Fruit fly (Drosophila melanogaster): ENCODE results near the gene PVRAP.

Gene PVRAP

dm6 chr3L:5966850-5967418 is 30.1 kb upstream of the PVRAP start:
- TF ChIP-seq stwl (tag; optimal IDR thresholded peaks at IDR 0.05): peak; percentile 38
- peak; percentile 76 for TF ChIP-seq CTCF (GFP tag; optimal IDR thresholded peaks at IDR 0.05)
- no peak for TF ChIP-seq CG16779 (GFP tag; IDR thresholded peaks at IDR 0.05)
- no peak for TF ChIP-seq Dll (GFP tag; IDR thresholded peaks at IDR 0.05; ENCODE audit: partially characterized antibody)
- peak; percentile 15; the same call in 1 of the 2 replicates for TF ChIP-seq amos (GFP tag; IDR thresholded peaks at IDR 0.05; ENCODE audit: partially characterized antibody)
- TF ChIP-seq CG7963 (GFP tag; IDR thresholded peaks at IDR 0.05; ENCODE audit: partially characterized antibody): no peak
- TF ChIP-seq CG11504 (tag; optimal IDR thresholded peaks at IDR 0.05): peak; percentile 99
- peak; percentile 30 for TF ChIP-seq sens (GFP tag)
- no peak for TF ChIP-seq Asciz (GFP tag; optimal IDR thresholded peaks at IDR 0.05)
- no peak for TF ChIP-seq D19B (GFP tag; optimal IDR thresholded peaks at IDR 0.05)
- TF ChIP-seq salm (tag; optimal IDR thresholded peaks at IDR 0.05): no peak
- no peak for TF ChIP-seq CG18764 (GFP tag; optimal IDR thresholded peaks at IDR 0.05)
- TF ChIP-seq D (optimal IDR thresholded peaks at IDR 0.05): peak; percentile 6
- TF ChIP-seq D (GFP tag; optimal IDR thresholded peaks at IDR 0.05): no peak
- TF ChIP-seq CG11456 (GFP tag; IDR thresholded peaks at IDR 0.05): no peak
- TF ChIP-seq CG34376 (GFP tag; optimal IDR thresholded peaks at IDR 0.05): no peak
- TF ChIP-seq toy (GFP tag; IDR thresholded peaks at IDR 0.05): no peak
- TF ChIP-seq CG14014 (GFP tag; IDR thresholded peaks at IDR 0.05): no peak
- TF ChIP-seq Stat92E (GFP tag; optimal IDR thresholded peaks at IDR 0.05): peak in 1 of 3 experiments; percentile 6
- no peak for TF ChIP-seq H15 (GFP tag; IDR thresholded peaks at IDR 0.05)
- peak; percentile 6 for TF ChIP-seq CG2712 (tag; optimal IDR thresholded peaks at IDR 0.05)
- no peak for TF ChIP-seq inv (GFP tag; IDR thresholded peaks at IDR 0.05; ENCODE audit: partially characterized antibody)
- TF ChIP-seq Mes4 (GFP tag; optimal IDR thresholded peaks at IDR 0.05): no peak
- TF ChIP-seq CG10147 (GFP tag; optimal IDR thresholded peaks at IDR 0.05): no peak
- peak; percentile 34; the same call in 1 of the 2 replicates for TF ChIP-seq Bgb (GFP tag; IDR thresholded peaks at IDR 0.05; ENCODE audit: partially characterized antibody)

dm6 chr3L:5968695-5969094 is 28.3 kb upstream of the PVRAP start:
- TF ChIP-seq CG5180 (GFP tag; optimal IDR thresholded peaks at IDR 0.05) (no peak), Ets65A (GFP tag) (peak; percentile 48), CG18476 (GFP tag; optimal IDR thresholded peaks at IDR 0.05) (peak; percentile 92)

- TF ChIP-seq scrt (GFP tag; optimal IDR thresholded peaks at IDR 0.05): no peak
- TF ChIP-seq D (optimal IDR thresholded peaks at IDR 0.05): peak; percentile 50
- TF ChIP-seq D (GFP tag; optimal IDR thresholded peaks at IDR 0.05): peak; percentile 5
- TF ChIP-seq HLH3B (GFP tag; IDR thresholded peaks at IDR 0.05): no peak
- TF ChIP-seq CG17361 (GFP tag; IDR thresholded peaks at IDR 0.05): no peak
- TF ChIP-seq CG31388 (GFP tag; optimal IDR thresholded peaks at IDR 0.05): no peak
- no peak for TF ChIP-seq amos (GFP tag; IDR thresholded peaks at IDR 0.05; ENCODE audit: partially characterized antibody)
- TF ChIP-seq CG33213 (GFP tag; optimal IDR thresholded peaks at IDR 0.05): no peak
- TF ChIP-seq Eip74EF (GFP tag; optimal IDR thresholded peaks at IDR 0.05): no peak
- TF ChIP-seq cas (GFP tag; IDR thresholded peaks at IDR 0.05): no peak
- peak; percentile 65 for TF ChIP-seq oc (tag; optimal IDR thresholded peaks at IDR 0.05)
- TF ChIP-seq CG2116 (GFP tag; optimal IDR thresholded peaks at IDR 0.05): no peak
- no peak for TF ChIP-seq psq (GFP tag; optimal IDR thresholded peaks at IDR 0.05)
- TF ChIP-seq Oaz (GFP tag; IDR thresholded peaks at IDR 0.05): no peak
- TF ChIP-seq hkb (optimal IDR thresholded peaks at IDR 0.05): peak; percentile 61
- no peak for TF ChIP-seq hkb (GFP tag; IDR thresholded peaks at IDR 0.05)
- TF ChIP-seq CG15479 (GFP tag; optimal IDR thresholded peaks at IDR 0.05): peak; percentile 27
- TF ChIP-seq C15 (GFP tag; IDR thresholded peaks at IDR 0.05): no peak
- no peak for TF ChIP-seq gsb (GFP tag; IDR thresholded peaks at IDR 0.05)
- no peak for TF ChIP-seq CG17328 (GFP tag; IDR thresholded peaks at IDR 0.05)
- TF ChIP-seq Atf6 (GFP tag; IDR thresholded peaks at IDR 0.05): no peak
These were observed 27.9 kb upstream of the PVRAP start for dm6 chr3L:5969122-5969521.

Data from whole organism, embryonic.